Worm (Caenorhabditis elegans) whole organism, L1 larva: ENCODE results near the gene cpna-2.

ENCODE experiments used
- alr-1 ChIP-seq: fragments of 200-800 bp; sonication (Bioruptor generic); optimal IDR thresholded peaks from 2 replicates; lab custom pipeline; 2018; ENCODE audit warnings: borderline replicate concordance, mild to moderate bottlenecking, missing genetic modification characterization, missing compliant biosample characterization
- grh-1 ChIP-seq: fragments of 200-800 bp; sonication (Bioruptor generic); IDR thresholded peaks from 2 replicates; pipeline ENCODE4 v1.3.6; 2022; ENCODE audit warnings: missing genetic modification reagents, missing genetic modification characterization, missing compliant biosample characterization
- lin-13 ChIP-seq: fragments of 150-350 bp; optimal IDR thresholded peaks from 2 replicates; lab custom pipeline; 2014; ENCODE audit warnings: missing biosample characterization, missing genetic modification reagents, missing genetic modification characterization
- lsy-2 ChIP-seq, 2 experiments: fragments of 150-350 bp; optimal IDR thresholded peaks; 2 replicates each; lab custom pipeline; 2014; ENCODE audit warnings: missing biosample characterization in 2 of 2, missing genetic modification characterization in 2 of 2
- nhr-47 ChIP-seq: sonication (generic microtip); optimal IDR thresholded peaks from 2 replicates; lab custom pipeline; 2016; ENCODE audit warnings: mild to moderate bottlenecking, missing genetic modification characterization, moderate library complexity, missing compliant biosample characterization
- swsn-7 ChIP-seq: sonication (generic microtip); optimal IDR thresholded peaks from 2 replicates; lab custom pipeline; 2016; ENCODE audit warnings: missing genetic modification characterization, missing compliant biosample characterization
- unc-62 ChIP-seq: fragments of 150-350 bp; optimal IDR thresholded peaks from 2 replicates; lab custom pipeline; 2014; ENCODE audit warnings: missing biosample characterization, missing genetic modification reagents, missing genetic modification characterization
- xbp-1 ChIP-seq: sonication (generic microtip); optimal IDR thresholded peaks from 2 replicates; lab custom pipeline; 2016; ENCODE audit warnings: missing genetic modification characterization, missing compliant biosample characterization
- zag-1 ChIP-seq: fragments of 150-350 bp; optimal IDR thresholded peaks from 2 replicates; lab custom pipeline; 2014; ENCODE audit warnings: missing biosample characterization, missing genetic modification characterization

DNA sequence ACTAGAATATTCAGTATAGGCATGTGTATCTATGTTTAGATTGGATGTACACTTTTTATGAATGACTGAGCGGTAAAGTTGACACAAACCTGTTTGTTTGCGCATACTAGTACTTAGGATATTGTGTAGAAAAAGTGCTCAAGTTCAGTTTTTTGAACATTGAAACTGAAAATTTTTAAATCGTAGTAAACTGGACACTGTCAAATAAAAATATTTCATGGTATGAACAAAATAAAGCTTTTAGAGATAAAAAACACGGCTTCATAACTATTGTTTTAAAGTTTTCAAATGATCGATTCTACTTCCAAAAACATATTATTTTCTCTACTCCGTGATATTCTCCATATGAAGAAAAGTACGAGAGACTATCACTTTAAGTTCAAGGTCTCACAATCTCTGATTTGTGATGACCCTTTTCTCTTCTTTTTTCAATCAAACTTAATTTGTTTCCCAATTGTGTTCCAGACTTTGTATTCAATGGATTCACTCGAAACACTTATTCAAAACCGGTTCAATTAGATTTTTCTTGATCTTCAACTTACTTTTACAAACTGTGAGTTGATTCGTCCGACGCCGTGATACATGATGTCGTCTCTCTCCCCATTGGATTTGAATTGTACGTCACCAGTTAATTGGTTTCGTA is 66.8 kb downstream of the cpna-2 start:
- TF ChIP-seq xbp-1 (tag; lab: Kevin White, UChicago) (no peak), alr-1 (no peak), nhr-47 (tag; lab: Kevin White, UChicago) (peak; percentile 7), grh-1 (peak; percentile 75), lsy-2 (tag; optimal IDR thresholded peaks at IDR 0.05; lab: Kevin White, UChicago) (peak; percentile 6 to 32), swsn-7 (tag; lab: Kevin White, UChicago) (no peak), lin-13 (GFP tag; lab: Kevin White, UChicago) (no peak), zag-1 (no peak), unc-62 (no peak)
